Fruit fly (Drosophila melanogaster) whole organism, embryonic: ENCODE measurements around the gene CG15912.

Experiments used
- Atf3 ChIP-seq: fragments of 200-800 bp; sonication (Bioruptor generic); optimal IDR thresholded peaks from 3 replicates; lab custom pipeline; 2016; ENCODE audit warnings: missing biosample characterization, missing genetic modification characterization
- Blimp-1 ChIP-seq: fragments of 200-800 bp; sonication (Bioruptor generic); optimal IDR thresholded peaks from 3 replicates; lab custom pipeline; 2018; ENCODE audit warnings: missing biosample characterization, missing genetic modification characterization, mild to moderate bottlenecking, moderate library complexity, missing genetic modification reagents
- Bteb2 ChIP-seq: fragments of 200-800 bp; sonication (Bioruptor generic); optimal IDR thresholded peaks from 2 replicates; lab custom pipeline; 2016; ENCODE audit warnings: missing biosample characterization, missing genetic modification characterization
- CG10979 ChIP-seq: fragments of 200-800 bp; sonication (Bioruptor generic); optimal IDR thresholded peaks from 2 replicates; lab custom pipeline; 2018; ENCODE audit warnings: missing biosample characterization, mild to moderate bottlenecking, missing genetic modification characterization, moderate library complexity
- CG11093 ChIP-seq: fragments of 200-800 bp; sonication (Bioruptor generic); IDR thresholded peaks from 3 replicates; pipeline ENCODE4 v1.3.6; 2022; ENCODE audit warnings: missing biosample characterization, missing genetic modification characterization
- CG11456 ChIP-seq: fragments of 200-800 bp; sonication (Bioruptor generic); IDR thresholded peaks from 3 replicates; pipeline ENCODE4 v1.3.6; 2022; ENCODE audit warnings: missing biosample characterization, missing genetic modification characterization
- CG12104 ChIP-seq: fragments of 200-800 bp; sonication (Bioruptor generic); optimal IDR thresholded peaks from 3 replicates; lab custom pipeline; 2016; ENCODE audit warnings: missing biosample characterization, missing genetic modification characterization
- CG12659 ChIP-seq: fragments of 200-800 bp; sonication (Bioruptor generic); optimal IDR thresholded peaks from 3 replicates; lab custom pipeline; 2017; ENCODE audit warnings: mild to moderate bottlenecking, missing biosample characterization, missing genetic modification reagents, missing genetic modification characterization
- CG14050 ChIP-seq: fragments of 200-800 bp; sonication (Bioruptor generic); IDR thresholded peaks from 3 replicates; pipeline ENCODE4 v1.3.6; 2022; ENCODE audit warnings: missing biosample characterization, missing genetic modification characterization
- CG14441 ChIP-seq: fragments of 200-800 bp; sonication (Bioruptor generic); IDR thresholded peaks from 2 replicates; pipeline ENCODE4 v1.3.6; 2022; ENCODE audit warnings: missing biosample characterization, missing genetic modification characterization
- CG1529 ChIP-seq: fragments of 200-800 bp; sonication (Bioruptor generic); optimal IDR thresholded peaks from 3 replicates; lab custom pipeline; 2018; ENCODE audit warnings: missing biosample characterization, missing genetic modification characterization
- CG15514 ChIP-seq: fragments of 200-800 bp; sonication (Bioruptor generic); optimal IDR thresholded peaks from 3 replicates; lab custom pipeline; 2017; ENCODE audit warnings: missing biosample characterization, missing genetic modification characterization, mild to moderate bottlenecking, moderate library complexity, missing genetic modification reagents
- CG1602 ChIP-seq: fragments of 200-800 bp; sonication (Bioruptor generic); optimal IDR thresholded peaks from 3 replicates; lab custom pipeline; 2016; ENCODE audit warnings: missing biosample characterization, missing genetic modification characterization
- CG1647 ChIP-seq: fragments of 200-800 bp; sonication (Bioruptor generic); optimal IDR thresholded peaks from 3 replicates; lab custom pipeline; 2016; ENCODE audit warnings: missing biosample characterization, missing genetic modification characterization
- CG16779 ChIP-seq: fragments of 200-800 bp; sonication (Bioruptor generic); IDR thresholded peaks from 2 replicates; pipeline ENCODE4 v1.3.6; 2022; ENCODE audit warnings: missing biosample characterization, missing genetic modification characterization
- CG1832 ChIP-seq: fragments of 200-800 bp; sonication (Bioruptor generic); optimal IDR thresholded peaks from 2 replicates; lab custom pipeline; 2017; ENCODE audit warnings: missing biosample characterization, mild to moderate bottlenecking, missing genetic modification characterization, inconsistent platforms
- CG30020 ChIP-seq: fragments of 200-800 bp; optimal IDR thresholded peaks from 2 replicates; lab custom pipeline; 2019; ENCODE audit warnings: missing biosample characterization, mild to moderate bottlenecking, missing genetic modification characterization, moderate library complexity
- CG31388 ChIP-seq: fragments of 200-800 bp; sonication (Bioruptor generic); optimal IDR thresholded peaks from 2 replicates; lab custom pipeline; 2016; ENCODE audit warnings: missing biosample characterization, missing genetic modification characterization
- CG4404 ChIP-seq: fragments of 200-800 bp; sonication (Bioruptor generic); IDR thresholded peaks from 2 replicates; pipeline ENCODE4 v1.3.6; 2022; ENCODE audit warnings: missing biosample characterization, missing genetic modification characterization
- CG4820 ChIP-seq: fragments of 200-800 bp; sonication (Bioruptor generic); optimal IDR thresholded peaks from 3 replicates; lab custom pipeline; 2016; ENCODE audit warnings: missing biosample characterization, missing genetic modification characterization
- CG7372 ChIP-seq: fragments of 200-800 bp; sonication (Bioruptor generic); IDR thresholded peaks from 2 replicates; pipeline ENCODE4 v1.3.6; 2022; ENCODE audit warnings: missing biosample characterization, missing genetic modification characterization
- CG7745 ChIP-seq: fragments of 200-800 bp; sonication (Bioruptor generic); optimal IDR thresholded peaks from 2 replicates; lab custom pipeline; 2018; ENCODE audit warnings: missing biosample characterization, mild to moderate bottlenecking, missing genetic modification characterization, moderate library complexity
- CG8290 ChIP-seq, 3 experiments: fragments of 200-800 bp; sonication (Bioruptor generic); optimal IDR thresholded peaks; 2 replicates each; lab custom pipeline; 2016 to 2019; ENCODE audit warnings: missing biosample characterization in 3 of 3, missing genetic modification characterization in 3 of 3, mild to moderate bottlenecking in 2 of 3, moderate library complexity in 1 of 3
- CG8924 ChIP-seq: fragments of 200-800 bp; optimal IDR thresholded peaks from 3 replicates; lab custom pipeline; 2019; ENCODE audit warnings: missing biosample characterization, mild to moderate bottlenecking, missing genetic modification characterization, moderate library complexity
- Dip3 ChIP-seq: fragments of 200-800 bp; sonication (Bioruptor generic); optimal IDR thresholded peaks from 3 replicates; lab custom pipeline; 2016; ENCODE audit warnings: missing biosample characterization, missing genetic modification characterization
- ERR ChIP-seq: fragments of 200-800 bp; sonication (Bioruptor generic); optimal IDR thresholded peaks from 2 replicates; lab custom pipeline; 2016; ENCODE audit warnings: missing biosample characterization, missing genetic modification characterization
- GATAe ChIP-seq: fragments of 200-800 bp; sonication (Bioruptor generic); conservative IDR thresholded peaks from 2 replicates; pipeline ENCODE4 v1.3.6; 2022; ENCODE audit warnings: missing biosample characterization, missing genetic modification characterization
- HLH54F ChIP-seq: fragments of 200-800 bp; sonication (Bioruptor generic); optimal IDR thresholded peaks from 3 replicates; lab custom pipeline; 2016; ENCODE audit warnings: missing biosample characterization, missing genetic modification characterization
- Hsf ChIP-seq: fragments of 200-800 bp; sonication (Bioruptor generic); optimal IDR thresholded peaks from 3 replicates; lab custom pipeline; 2016; ENCODE audit warnings: missing biosample characterization, missing genetic modification characterization
- MBD-R2 ChIP-seq: fragments of 200-800 bp; sonication (Bioruptor generic); IDR thresholded peaks from 2 replicates; pipeline ENCODE4 v1.3.6; 2022; ENCODE audit warnings: missing biosample characterization, missing genetic modification characterization
- NK7.1 ChIP-seq: fragments of 200-800 bp; sonication (Bioruptor generic); optimal IDR thresholded peaks from 3 replicates; lab custom pipeline; 2016; ENCODE audit warnings: missing biosample characterization, missing genetic modification characterization
- Opbp ChIP-seq: fragments of 200-800 bp; sonication (Bioruptor generic); IDR thresholded peaks from 3 replicates; pipeline ENCODE4 v1.3.6; 2022; ENCODE audit warnings: missing biosample characterization, missing genetic modification characterization; ENCODE audit not compliant: partially characterized antibody
- Rfx ChIP-seq: fragments of 200-800 bp; sonication (Bioruptor generic); IDR thresholded peaks from 2 replicates; pipeline ENCODE4 v1.3.6; 2022; ENCODE audit warnings: missing biosample characterization, missing genetic modification characterization
- aop ChIP-seq: fragments of 200-800 bp; sonication (Bioruptor generic); IDR thresholded peaks from 2 replicates; pipeline ENCODE4 v1.3.6; 2022; ENCODE audit warnings: missing biosample characterization, missing genetic modification characterization
- ato ChIP-seq: fragments of 200-800 bp; sonication (Bioruptor generic); IDR thresholded peaks from 2 replicates; pipeline ENCODE4 v1.3.6; 2022; ENCODE audit warnings: missing biosample characterization, missing genetic modification characterization; ENCODE audit not compliant: partially characterized antibody
- chinmo ChIP-seq: fragments of 200-800 bp; sonication (Bioruptor generic); IDR thresholded peaks from 4 replicates; pipeline ENCODE4 v1.3.6; 2022; ENCODE audit warnings: missing biosample characterization, missing genetic modification characterization; ENCODE audit not compliant: partially characterized antibody
- en ChIP-seq: fragments of 200-800 bp; sonication (Bioruptor generic); optimal IDR thresholded peaks from 2 replicates; lab custom pipeline; 2016; ENCODE audit warnings: missing biosample characterization, missing genetic modification characterization
- esg ChIP-seq: fragments of 200-800 bp; sonication (Bioruptor generic); conservative IDR thresholded peaks from 2 replicates; pipeline ENCODE4 v1.3.6; 2022; ENCODE audit warnings: missing biosample characterization, missing genetic modification characterization
- gcm ChIP-seq: fragments of 200-800 bp; sonication (Bioruptor generic); optimal IDR thresholded peaks from 2 replicates; lab custom pipeline; 2019; ENCODE audit warnings: missing biosample characterization, mild to moderate bottlenecking, missing genetic modification characterization, moderate library complexity
- gt ChIP-seq: fragments of 200-800 bp; sonication (Bioruptor generic); IDR thresholded peaks from 2 replicates; pipeline ENCODE4 v1.3.6; 2022; ENCODE audit warnings: missing biosample characterization, missing genetic modification characterization
- lbe ChIP-seq: fragments of 200-800 bp; sonication (Bioruptor generic); optimal IDR thresholded peaks from 2 replicates; lab custom pipeline; 2016; ENCODE audit warnings: missing biosample characterization, mild to moderate bottlenecking, missing genetic modification characterization
- luna ChIP-seq: fragments of 200-800 bp; sonication (Bioruptor generic); optimal IDR thresholded peaks from 2 replicates; lab custom pipeline; 2016; ENCODE audit warnings: missing biosample characterization, missing genetic modification characterization
- nmo ChIP-seq: fragments of 200-800 bp; sonication (Bioruptor generic); optimal IDR thresholded peaks from 2 replicates; lab custom pipeline; 2018; ENCODE audit warnings: missing biosample characterization, mild to moderate bottlenecking, missing genetic modification characterization, moderate library complexity
- pb ChIP-seq: fragments of 200-800 bp; sonication (Bioruptor generic); optimal IDR thresholded peaks from 3 replicates; lab custom pipeline; 2016; ENCODE audit warnings: missing biosample characterization, missing genetic modification characterization
- pum ChIP-seq: fragments of 200-800 bp; sonication (Bioruptor generic); optimal IDR thresholded peaks from 2 replicates; lab custom pipeline; 2016; ENCODE audit warnings: missing biosample characterization, missing genetic modification characterization
- shn ChIP-seq: fragments of 200-800 bp; sonication (Bioruptor generic); optimal IDR thresholded peaks from 3 replicates; lab custom pipeline; 2016; ENCODE audit warnings: missing biosample characterization, missing genetic modification characterization
- slbo ChIP-seq: fragments of 200-800 bp; sonication (Bioruptor generic); IDR thresholded peaks from 2 replicates; pipeline ENCODE4 v1.3.6; 2022; ENCODE audit warnings: missing biosample characterization, missing genetic modification characterization
- tio ChIP-seq: fragments of 200-800 bp; sonication (Bioruptor generic); optimal IDR thresholded peaks from 2 replicates; lab custom pipeline; 2017; ENCODE audit warnings: missing biosample characterization, missing genetic modification characterization, inconsistent platforms
- twi ChIP-seq: fragments of 200-800 bp; optimal IDR thresholded peaks from 2 replicates; lab custom pipeline; 2019; ENCODE audit warnings: missing biosample characterization, mild to moderate bottlenecking, missing genetic modification characterization, moderate library complexity
- unc-4 ChIP-seq: fragments of 200-800 bp; sonication (Bioruptor generic); IDR thresholded peaks from 2 replicates; pipeline ENCODE4 v1.3.6; 2022; ENCODE audit warnings: missing biosample characterization, missing genetic modification characterization; ENCODE audit not compliant: partially characterized antibody
- usp ChIP-seq: fragments of >200 bp; optimal IDR thresholded peaks from 2 replicates; lab custom pipeline; 2017; ENCODE audit warnings: missing biosample characterization, missing genetic modification characterization

Gene CG15912

DNA sequence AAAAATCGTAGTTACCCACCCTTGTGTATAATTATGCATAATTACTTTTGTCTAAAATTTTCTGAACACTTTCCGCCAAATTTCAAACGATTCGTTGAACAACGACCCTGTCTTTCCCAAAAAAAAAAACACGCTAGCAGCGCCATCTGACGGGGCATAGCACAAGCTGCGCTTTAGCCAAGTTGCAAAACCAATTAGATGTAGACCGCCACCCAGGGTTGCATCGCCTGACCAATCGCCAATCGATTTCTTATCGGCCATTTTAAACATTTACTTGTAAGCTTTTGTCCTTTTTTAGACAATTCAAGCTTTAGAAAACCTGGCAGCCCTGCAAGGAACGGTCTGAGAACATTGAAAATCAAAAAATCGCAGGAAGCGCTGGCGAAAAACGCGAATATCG is 19.0 kb upstream of the CG15912 start, which contains the start of gene CG3556 (continued):
- TF ChIP-seq CG4404 (GFP tag; lab: Robert Waterston, UW) (no peak), Rfx (peak; percentile 80), CG11093 (GFP tag; lab: Robert Waterston, UW) (no peak), unc-4 (GFP tag; lab: Robert Waterston, UW) (peak; percentile 58), CG4820 (no peak), en (GFP tag; lab: Kevin White, UChicago) (no peak), aop (no peak), CG30020 (tag; lab: Kevin White, UChicago) (no peak), CG12659 (peak; percentile 71), CG1529 (GFP tag; lab: Kevin White, UChicago) (no peak), HLH54F (GFP tag; lab: Kevin White, UChicago) (no peak), CG15514 (GFP tag; lab: Kevin White, UChicago) (peak; percentile 78), NK7.1 (GFP tag; lab: Kevin White, UChicago) (no peak), Blimp-1 (GFP tag; lab: Kevin White, UChicago) (no peak), usp (GFP tag; lab: Kevin White, UChicago) (no peak), tio (GFP tag; lab: Kevin White, UChicago) (no peak), shn (peak; percentile 30), nmo (GFP tag; lab: Kevin White, UChicago) (peak; percentile 32), CG10979 (tag; lab: Kevin White, UChicago) (peak; percentile 22), CG31388 (GFP tag; lab: Kevin White, UChicago) (no peak), CG7745 (tag; lab: Kevin White, UChicago) (no peak), esg (0 out of 2 replicates have a peak, but pooled peaks have one; percentile 5), ato (GFP tag; lab: Robert Waterston, UW) (peak; percentile 61; the same call in 1 of the 2 replicates), CG8290 (GFP tag; optimal IDR thresholded peaks at IDR 0.05; lab: Kevin White, UChicago) (peak; percentile 57), CG8290 (tag; optimal IDR thresholded peaks at IDR 0.05; lab: Kevin White, UChicago) (peak in 1 of 2 experiments; percentile 61), Opbp (GFP tag; lab: Robert Waterston, UW) (peak; percentile 72), CG14050 (0 out of 3 replicates have a peak, but pooled peaks have one; percentile 12), Bteb2 (GFP tag; lab: Kevin White, UChicago) (no peak), GATAe (GFP tag; lab: Robert Waterston, UW) (no peak), CG8924 (tag; lab: Kevin White, UChicago) (no peak), pb (GFP tag; lab: Kevin White, UChicago) (no peak), CG12104 (GFP tag; lab: Kevin White, UChicago) (no peak), CG14441 (GFP tag; lab: Robert Waterston, UW) (peak; percentile 66), CG11456 (peak; percentile 85; the same call in 2 of the 3 replicates), chinmo (GFP tag; lab: Robert Waterston, UW) (0 out of 4 replicates have a peak, but pooled peaks have one; percentile 31), gcm (no peak), gt (GFP tag; lab: Robert Waterston, UW) (no peak), slbo (GFP tag; lab: Robert Waterston, UW) (peak; percentile 71), twi (tag; lab: Kevin White, UChicago) (no peak), Atf3 (GFP tag; lab: Kevin White, UChicago) (no peak), CG1832 (GFP tag; lab: Kevin White, UChicago) (no peak), Hsf (GFP tag; lab: Kevin White, UChicago) (peak; percentile 27), lbe (GFP tag; lab: Kevin White, UChicago) (no peak), MBD-R2 (GFP tag; lab: Robert Waterston, UW) (peak; percentile 55), CG1602 (GFP tag; lab: Kevin White, UChicago) (peak; percentile 27), Dip3 (GFP tag; lab: Kevin White, UChicago) (peak; percentile 7), CG16779 (GFP tag; lab: Robert Waterston, UW) (peak; percentile 44; the same call in 1 of the 2 replicates), pum (GFP tag; lab: Kevin White, UChicago) (peak; percentile 26), CG1647 (GFP tag; lab: Kevin White, UChicago) (no peak), CG7372 (GFP tag; lab: Robert Waterston, UW) (peak; percentile 15; the same call in 1 of the 2 replicates), luna (no peak), ERR (no peak)
